ENCODE assay signal across 1 fruit fly cellular context in the genomic region with DNA sequence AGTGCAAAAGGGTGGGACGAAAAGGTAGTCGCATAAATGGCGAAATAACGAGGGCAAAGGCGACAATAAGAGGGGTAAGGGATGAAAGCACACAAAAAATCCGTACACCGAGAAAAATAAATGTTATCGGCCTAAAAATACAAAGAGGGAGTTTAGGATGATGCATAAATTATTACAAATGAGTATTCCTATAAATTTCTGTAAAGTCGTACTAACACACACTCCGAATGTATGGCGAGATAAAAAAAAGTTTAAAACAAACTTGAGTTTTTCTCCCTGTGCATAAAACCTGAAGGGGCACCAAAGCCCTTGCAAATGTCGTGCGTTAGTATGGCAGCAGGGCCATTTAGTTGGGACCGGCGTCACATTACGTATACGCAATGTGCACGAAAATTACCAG.
TF ChIP-seq lines count a peak whose summit lies in the region.

No protein-coding gene starts in this region.

TF ChIP-seq in whole organism, embryonic, 481 proteins besides CTCF, POLR2A, EP300 and RAD21 (continued from another document):
- TF ChIP-seq Mad (GFP tag; optimal IDR thresholded peaks at IDR 0.05; lab: Kevin White, UChicago) (no peak), stc (GFP tag; IDR thresholded peaks at IDR 0.05; lab: Robert Waterston, UW) (peak; percentile 67; the same call in 1 of the 2 replicates), CG10462 (GFP tag; optimal IDR thresholded peaks at IDR 0.05; lab: Kevin White, UChicago) (no peak), Doc2 (GFP tag; IDR thresholded peaks at IDR 0.05; lab: Robert Waterston, UW) (no peak), CG4820 (GFP tag; optimal IDR thresholded peaks at IDR 0.05; lab: Kevin White, UChicago) (peak; percentile 52), CG1647 (GFP tag; optimal IDR thresholded peaks at IDR 0.05; lab: Kevin White, UChicago) (no peak), CG42726 (GFP tag; IDR thresholded peaks at IDR 0.05; lab: Robert Waterston, UW; ENCODE audit: partially characterized antibody) (no peak), Awh (GFP tag; IDR thresholded peaks at IDR 0.05; lab: Robert Waterston, UW) (0 out of 2 replicates have a peak, but pooled peaks have one; percentile 35), nom (GFP tag; optimal IDR thresholded peaks at IDR 0.05; lab: Kevin White, UChicago) (no peak), cwo (GFP tag; optimal IDR thresholded peaks at IDR 0.05; lab: Kevin White, UChicago) (peak; percentile 69), Xbp1 (GFP tag; optimal IDR thresholded peaks at IDR 0.05; lab: Kevin White, UChicago) (peak; percentile 20), gcm (GFP tag; optimal IDR thresholded peaks at IDR 0.05; lab: Kevin White, UChicago) (no peak), Bdp1 (GFP tag; optimal IDR thresholded peaks at IDR 0.05; lab: Kevin White, UChicago) (no peak), wek (GFP tag; optimal IDR thresholded peaks at IDR 0.05; lab: Kevin White, UChicago) (no peak), bab2 (GFP tag; optimal IDR thresholded peaks at IDR 0.05; lab: Kevin White, UChicago) (peak; percentile 51), Hmx (GFP tag; optimal IDR thresholded peaks at IDR 0.05; lab: Kevin White, UChicago) (no peak), CG8478 (optimal IDR thresholded peaks at IDR 0.05; lab: Kevin White, UChicago) (no peak), klu (GFP tag; IDR thresholded peaks at IDR 0.05; lab: Robert Waterston, UW) (no peak)
